Worm (Caenorhabditis elegans) whole organism, L1 larva: ENCODE data around the gene F37C12.14.
A peak's percentile ranks its signal among the peaks of the same experiment; 100 is the strongest.

Experiments used
- C04F5.9 ChIP-seq: sonication (generic microtip); optimal IDR thresholded peaks from 2 replicates; lab custom pipeline; 2016; ENCODE audit warnings: missing genetic modification characterization, missing compliant biosample characterization
- C16A3.4 ChIP-seq: fragments of 150-350 bp; optimal IDR thresholded peaks from 2 replicates; lab custom pipeline; 2014; ENCODE audit warnings: missing biosample characterization, missing genetic modification characterization
- C34B4.2 ChIP-seq: sonication (generic microtip); optimal IDR thresholded peaks from 2 replicates; lab custom pipeline; 2017; ENCODE audit warnings: mild to moderate bottlenecking, missing genetic modification characterization, missing compliant biosample characterization
- Y116A8C.19 ChIP-seq: sonication (generic microtip); optimal IDR thresholded peaks from 2 replicates; lab custom pipeline; 2016; ENCODE audit warnings: missing compliant biosample characterization, missing genetic modification characterization, borderline replicate concordance
- alr-1 ChIP-seq: fragments of 200-800 bp; sonication (Bioruptor generic); optimal IDR thresholded peaks from 2 replicates; lab custom pipeline; 2018; ENCODE audit warnings: borderline replicate concordance, mild to moderate bottlenecking, missing genetic modification characterization, missing compliant biosample characterization
- ceh-82 ChIP-seq, 3 experiments: fragments of 150-350 bp in 1 of 3; sonication (generic microtip) in 2 of 3; optimal IDR thresholded peaks; 2 replicates each; lab custom pipeline; 2014 to 2017; ENCODE audit warnings: missing biosample characterization in 3 of 3, missing genetic modification characterization in 3 of 3
- ceh-88 ChIP-seq: fragments of 200-800 bp; sonication (Bioruptor generic); IDR thresholded peaks from 2 replicates; pipeline ENCODE4 v1.3.6; 2022; ENCODE audit warnings: missing genetic modification characterization, missing compliant biosample characterization
- ces-1 ChIP-seq: fragments of 150-350 bp; optimal IDR thresholded peaks from 2 replicates; lab custom pipeline; 2014; ENCODE audit warnings: missing biosample characterization, missing genetic modification reagents, missing genetic modification characterization
- dpl-1 ChIP-seq, 3 experiments: fragments of 150-350 bp in 2 of 3; sonication (generic microtip) in 1 of 3; optimal IDR thresholded peaks; 2 replicates each; lab custom pipeline; 2014 to 2017; ENCODE audit warnings: missing biosample characterization in 3 of 3, missing genetic modification characterization in 3 of 3, missing genetic modification reagents in 3 of 3
- efl-1 ChIP-seq, 4 experiments: fragments of 150-350 bp; optimal IDR thresholded peaks in 3 of 4; peaks in 1 of 4; 1 replicate in 1 of 4; 2 replicates in 3 of 4; lab custom pipeline; 2014; ENCODE audit warnings: missing biosample characterization in 2 of 4, missing genetic modification characterization in 2 of 4, missing genetic modification reagents in 2 of 4
- efl-3 ChIP-seq: fragments of 200-800 bp; sonication (Bioruptor generic); optimal IDR thresholded peaks from 2 replicates; lab custom pipeline; 2018; ENCODE audit warnings: mild to moderate bottlenecking, missing genetic modification characterization, missing compliant biosample characterization
- egl-13 ChIP-seq: sonication (generic microtip); optimal IDR thresholded peaks from 2 replicates; lab custom pipeline; 2016; ENCODE audit warnings: missing genotype, missing genetic modification reagents, missing genetic modification characterization, missing compliant biosample characterization
- egl-27 ChIP-seq, 2 experiments: fragments of 150-350 bp in 1 of 2; sonication (generic microtip); optimal IDR thresholded peaks; 3 replicates each; lab custom pipeline; 2017 to 2018; ENCODE audit warnings: missing biosample characterization in 2 of 2, missing genetic modification characterization in 2 of 2, missing genetic modification reagents in 2 of 2
- fkh-4 ChIP-seq: sonication (generic microtip); optimal IDR thresholded peaks from 2 replicates; lab custom pipeline; 2016; ENCODE audit warnings: missing compliant biosample characterization, missing genetic modification characterization, borderline replicate concordance
- fkh-8 ChIP-seq: sonication (generic microtip); optimal IDR thresholded peaks from 2 replicates; lab custom pipeline; 2016; ENCODE audit warnings: mild to moderate bottlenecking, missing genetic modification characterization, missing compliant biosample characterization
- fos-1 ChIP-seq: fragments of 150-350 bp; optimal IDR thresholded peaks from 2 replicates; lab custom pipeline; 2014; ENCODE audit warnings: missing biosample characterization, missing genetic modification characterization
- hlh-4 ChIP-seq: sonication (generic microtip); optimal IDR thresholded peaks from 2 replicates; lab custom pipeline; 2016; ENCODE audit warnings: mild to moderate bottlenecking, missing genetic modification characterization, missing compliant biosample characterization
- irx-1 ChIP-seq: sonication (generic microtip); optimal IDR thresholded peaks from 2 replicates; lab custom pipeline; 2016; ENCODE audit warnings: missing genetic modification characterization, missing compliant biosample characterization
- lir-3 ChIP-seq: sonication (generic microtip); optimal IDR thresholded peaks from 2 replicates; lab custom pipeline; 2016; ENCODE audit warnings: mild to moderate bottlenecking, missing genetic modification characterization, moderate library complexity, missing compliant biosample characterization; ENCODE audit not compliant: poor library complexity
- lsy-2 ChIP-seq, 2 experiments: fragments of 150-350 bp; optimal IDR thresholded peaks; 2 replicates each; lab custom pipeline; 2014; ENCODE audit warnings: missing biosample characterization in 2 of 2, missing genetic modification characterization in 2 of 2
- mab-9 ChIP-seq: fragments of 200-800 bp; sonication (Bioruptor generic); IDR thresholded peaks from 2 replicates; pipeline ENCODE4 v1.3.6; 2022; ENCODE audit warnings: missing genetic modification reagents, missing genetic modification characterization, missing compliant biosample characterization
- mdl-1 ChIP-seq, 2 experiments: fragments of 150-350 bp; optimal IDR thresholded peaks; 2 replicates each; lab custom pipeline; 2014 to 2017; ENCODE audit warnings: missing biosample characterization in 2 of 2, missing genetic modification characterization in 2 of 2, inconsistent platforms in 1 of 2
- mep-1 ChIP-seq: fragments of 150-350 bp; optimal IDR thresholded peaks from 2 replicates; lab custom pipeline; 2014; ENCODE audit warnings: missing biosample characterization, missing genetic modification characterization
- nhr-12 ChIP-seq: sonication (generic microtip); optimal IDR thresholded peaks from 2 replicates; lab custom pipeline; 2017; ENCODE audit warnings: missing biosample characterization, missing genetic modification characterization
- nhr-237 ChIP-seq: fragments of 150-350 bp; optimal IDR thresholded peaks from 2 replicates; lab custom pipeline; 2014; ENCODE audit warnings: missing biosample characterization, missing genetic modification characterization
- nhr-28 ChIP-seq: fragments of 150-350 bp; optimal IDR thresholded peaks from 2 replicates; lab custom pipeline; 2014; ENCODE audit warnings: missing biosample characterization, missing genetic modification characterization
- nhr-71 ChIP-seq: sonication (generic microtip); optimal IDR thresholded peaks from 2 replicates; lab custom pipeline; 2016; ENCODE audit warnings: mild to moderate bottlenecking, missing genetic modification characterization, moderate library complexity, missing compliant biosample characterization
- nhr-76 ChIP-seq: sonication (generic microtip); optimal IDR thresholded peaks from 2 replicates; lab custom pipeline; 2017; ENCODE audit warnings: missing biosample characterization, missing genetic modification characterization
- nhr-77 ChIP-seq: fragments of 150-350 bp; optimal IDR thresholded peaks from 2 replicates; lab custom pipeline; 2014; ENCODE audit warnings: missing biosample characterization, missing genetic modification characterization
- nhr-85 ChIP-seq: sonication (generic microtip); peaks from one replicate; lab custom pipeline; 2016; ENCODE audit warnings: missing genetic modification characterization, inconsistent platforms, missing compliant biosample characterization
- rnt-1 ChIP-seq: sonication (generic microtip); optimal IDR thresholded peaks from 2 replicates; lab custom pipeline; 2016; ENCODE audit warnings: mild to moderate bottlenecking, missing genetic modification characterization, moderate library complexity, missing compliant biosample characterization
- sox-4 ChIP-seq: sonication (generic microtip); optimal IDR thresholded peaks from 2 replicates; lab custom pipeline; 2016; ENCODE audit warnings: missing genetic modification characterization, missing compliant biosample characterization
- sptf-1 ChIP-seq: fragments of 150-350 bp; optimal IDR thresholded peaks from 2 replicates; lab custom pipeline; 2014; ENCODE audit warnings: missing biosample characterization, missing genetic modification characterization
- swsn-7 ChIP-seq: sonication (generic microtip); optimal IDR thresholded peaks from 2 replicates; lab custom pipeline; 2016; ENCODE audit warnings: missing genetic modification characterization, missing compliant biosample characterization
- unc-98 ChIP-seq: fragments of 200-800 bp; sonication (Bioruptor generic); IDR thresholded peaks from 2 replicates; pipeline ENCODE4 v1.3.6; 2022; ENCODE audit warnings: missing genetic modification characterization, missing compliant biosample characterization
- xbp-1 ChIP-seq: sonication (generic microtip); optimal IDR thresholded peaks from 2 replicates; lab custom pipeline; 2016; ENCODE audit warnings: missing genetic modification characterization, missing compliant biosample characterization
- zip-4 ChIP-seq: fragments of 200-800 bp; sonication (Bioruptor generic); optimal IDR thresholded peaks from 2 replicates; lab custom pipeline; 2018; ENCODE audit warnings: mild to moderate bottlenecking, missing genetic modification characterization, moderate library complexity, missing compliant biosample characterization
- ztf-4 ChIP-seq: fragments of 150-350 bp; optimal IDR thresholded peaks from 2 replicates; lab custom pipeline; 2014; ENCODE audit warnings: missing biosample characterization, missing genetic modification characterization

Gene F37C12.14

ce11 chrIII:7198838-7199237 lies 13.5 kb upstream of the F37C12.14 start, which contains the start of gene pfd-5 (continued):
- no peak for TF ChIP-seq ztf-4 (tag; lab: Kevin White, UChicago)
- peak; percentile 84 for TF ChIP-seq irx-1 (tag; lab: Kevin White, UChicago)
- peak; percentile 94 for TF ChIP-seq lir-3 (tag; lab: Kevin White, UChicago)
- TF ChIP-seq nhr-77 (tag; lab: Kevin White, UChicago): no peak
- no peak for TF ChIP-seq alr-1 (tag; lab: Kevin White, UChicago)
- peak; percentile 34; the same call in 1 of the 2 replicates for TF ChIP-seq ceh-88 (GFP tag; lab: Robert Waterston, UW)
- TF ChIP-seq xbp-1 (tag; lab: Kevin White, UChicago): peak; percentile 77
- peak; percentile 90 to 96 (median 93) for TF ChIP-seq dpl-1 (GFP tag; optimal IDR thresholded peaks at IDR 0.05; lab: Kevin White, UChicago)
- no peak for TF ChIP-seq zip-4 (GFP tag; lab: Kevin White, UChicago)
- no peak for TF ChIP-seq mab-9 (GFP tag; lab: Robert Waterston, UW)
- peak; percentile 82 for TF ChIP-seq nhr-71 (tag; lab: Kevin White, UChicago)
- peak; percentile 37 for TF ChIP-seq C16A3.4 (tag; lab: Kevin White, UChicago)
- peak; percentile 91 for TF ChIP-seq nhr-85
- peak; percentile 76 for TF ChIP-seq fkh-4 (tag; lab: Kevin White, UChicago)
- TF ChIP-seq nhr-237 (tag; lab: Kevin White, UChicago): no peak
- no peak for TF ChIP-seq efl-3 (GFP tag; lab: Kevin White, UChicago)
- TF ChIP-seq mdl-1 (tag; optimal IDR thresholded peaks at IDR 0.05; lab: Kevin White, UChicago): peak in 1 of 2 experiments; percentile 36
- TF ChIP-seq sptf-1: no peak
- TF ChIP-seq sox-4 (tag; lab: Kevin White, UChicago): peak; percentile 65
- peak; percentile 82 to 84 for TF ChIP-seq lsy-2 (tag; optimal IDR thresholded peaks at IDR 0.05; lab: Kevin White, UChicago)
- no peak for TF ChIP-seq nhr-76
- no peak for TF ChIP-seq hlh-4 (tag; lab: Kevin White, UChicago)
- peak; percentile 79 for TF ChIP-seq mep-1 (tag; lab: Kevin White, UChicago)
- TF ChIP-seq nhr-12 (tag; lab: Kevin White, UChicago): no peak
- peak; percentile 81 for TF ChIP-seq egl-13 (tag; lab: Kevin White, UChicago)
- peak; percentile 22 for TF ChIP-seq fkh-8
- no peak for TF ChIP-seq C34B4.2 (tag; lab: Kevin White, UChicago)
- no peak for TF ChIP-seq nhr-28
- peak; percentile 39 for TF ChIP-seq Y116A8C.19 (tag; lab: Kevin White, UChicago)
- peak; percentile 17 for TF ChIP-seq fos-1 (tag; lab: Kevin White, UChicago)
- TF ChIP-seq unc-98 (GFP tag; lab: Robert Waterston, UW): peak; percentile 64

- TF ChIP-seq C04F5.9 (tag; lab: Kevin White, UChicago) (no peak), swsn-7 (tag; lab: Kevin White, UChicago) (no peak), egl-27 (tag; optimal IDR thresholded peaks at IDR 0.05; lab: Kevin White, UChicago) (no peak), nhr-12 (tag; lab: Kevin White, UChicago) (no peak), ceh-88 (GFP tag; lab: Robert Waterston, UW) (no peak), ces-1 (no peak)
Observed at ce11 chrIII:7197973-7198372, 12.6 kb upstream of the F37C12.14 start, which contains the start of gene exos-9. Gene exos-9, minus strand, starts transcription at chrIII:7198073.

- no peak for TF ChIP-seq ceh-82 (tag; optimal IDR thresholded peaks at IDR 0.05; lab: Kevin White, UChicago)
- no peak for TF ChIP-seq efl-1 (optimal IDR thresholded peaks at IDR 0.05; lab: Kevin White, UChicago)
- peak in 1 of 2 experiments; percentile 49 for TF ChIP-seq efl-1 (GFP tag; optimal IDR thresholded peaks at IDR 0.05 in 1 of 2; lab: Kevin White, UChicago)
- no peak for TF ChIP-seq lsy-2 (tag; optimal IDR thresholded peaks at IDR 0.05; lab: Kevin White, UChicago)
- no peak for TF ChIP-seq rnt-1 (tag; lab: Kevin White, UChicago)
Observed at ce11 chrIII:7195325-7195724, 10.0 kb upstream of the F37C12.14 start, which contains the start of gene F37C12.18. Gene F37C12.18, minus strand, starts transcription at chrIII:7195425.
